Fruit fly (Drosophila melanogaster) whole organism, embryonic: ENCODE data around the gene CG43702.
A peak's percentile ranks its signal among the peaks of the same experiment; 100 is the strongest.

Experiments used
- Asciz ChIP-seq: fragments of 200-800 bp; sonication (Bioruptor generic); optimal IDR thresholded peaks from 2 replicates; lab custom pipeline; 2017; ENCODE audit warnings: missing biosample characterization, mild to moderate bottlenecking, missing genetic modification characterization, missing genetic modification reagents
- B-H2 ChIP-seq: fragments of 200-800 bp; sonication (Bioruptor generic); optimal IDR thresholded peaks from 2 replicates; lab custom pipeline; 2018; ENCODE audit warnings: missing biosample characterization, mild to moderate bottlenecking, missing genetic modification characterization
- CG10654 ChIP-seq: fragments of 200-800 bp; sonication (Bioruptor generic); optimal IDR thresholded peaks from 2 replicates; lab custom pipeline; 2016; ENCODE audit warnings: missing biosample characterization, missing genetic modification characterization
- CG11560 ChIP-seq: fragments of 200-800 bp; sonication (Bioruptor generic); IDR thresholded peaks from 3 replicates; pipeline ENCODE4 v1.3.6; 2022; ENCODE audit warnings: missing biosample characterization, missing genetic modification characterization
- CG13296 ChIP-seq: fragments of 200-800 bp; sonication (Bioruptor generic); optimal IDR thresholded peaks from 3 replicates; lab custom pipeline; 2018; ENCODE audit warnings: missing biosample characterization, mild to moderate bottlenecking, missing genetic modification characterization
- CG1602 ChIP-seq: fragments of 200-800 bp; sonication (Bioruptor generic); optimal IDR thresholded peaks from 3 replicates; lab custom pipeline; 2016; ENCODE audit warnings: missing biosample characterization, missing genetic modification characterization
- CG1647 ChIP-seq: fragments of 200-800 bp; sonication (Bioruptor generic); optimal IDR thresholded peaks from 3 replicates; lab custom pipeline; 2016; ENCODE audit warnings: missing biosample characterization, missing genetic modification characterization
- CG16779 ChIP-seq: fragments of 200-800 bp; sonication (Bioruptor generic); IDR thresholded peaks from 2 replicates; pipeline ENCODE4 v1.3.6; 2022; ENCODE audit warnings: missing biosample characterization, missing genetic modification characterization
- CG17829 ChIP-seq: fragments of 200-800 bp; optimal IDR thresholded peaks from 2 replicates; lab custom pipeline; 2019; ENCODE audit warnings: missing biosample characterization, mild to moderate bottlenecking, missing genetic modification characterization, moderate library complexity
- CG18262 ChIP-seq: fragments of 200-800 bp; optimal IDR thresholded peaks from 3 replicates; lab custom pipeline; 2019; ENCODE audit warnings: missing biosample characterization, mild to moderate bottlenecking, missing genetic modification characterization, moderate library complexity
- CG1832 ChIP-seq: fragments of 200-800 bp; sonication (Bioruptor generic); optimal IDR thresholded peaks from 2 replicates; lab custom pipeline; 2017; ENCODE audit warnings: missing biosample characterization, mild to moderate bottlenecking, missing genetic modification characterization, inconsistent platforms
- CG31365 ChIP-seq: fragments of 200-800 bp; sonication (Bioruptor generic); optimal IDR thresholded peaks from 2 replicates; lab custom pipeline; 2018; ENCODE audit warnings: missing biosample characterization, mild to moderate bottlenecking, missing genetic modification characterization
- CG31441 ChIP-seq: fragments of 200-800 bp; sonication (Bioruptor generic); IDR thresholded peaks from 2 replicates; pipeline ENCODE4 v1.3.6; 2022; ENCODE audit warnings: missing biosample characterization, missing genetic modification characterization
- CG34224 ChIP-seq: fragments of 200-800 bp; sonication (Bioruptor generic); IDR thresholded peaks from 3 replicates; pipeline ENCODE4 v1.3.6; 2022; ENCODE audit warnings: missing biosample characterization, missing genetic modification characterization; ENCODE audit not compliant: partially characterized antibody
- CG34376 ChIP-seq: fragments of 200-800 bp; sonication (Bioruptor generic); optimal IDR thresholded peaks from 2 replicates; lab custom pipeline; 2018; ENCODE audit warnings: missing biosample characterization, mild to moderate bottlenecking, missing genetic modification characterization
- CG42726 ChIP-seq: fragments of 200-800 bp; sonication (Bioruptor generic); IDR thresholded peaks from 2 replicates; pipeline ENCODE4 v1.3.6; 2022; ENCODE audit warnings: missing biosample characterization, missing genetic modification characterization; ENCODE audit not compliant: partially characterized antibody
- CG6683 ChIP-seq: fragments of 200-800 bp; sonication (Bioruptor generic); optimal IDR thresholded peaks from 2 replicates; lab custom pipeline; 2017; ENCODE audit warnings: missing biosample characterization, mild to moderate bottlenecking, missing genetic modification characterization, missing genetic modification reagents
- CG7928 ChIP-seq: fragments of 200-800 bp; sonication (Bioruptor generic); optimal IDR thresholded peaks from 2 replicates; lab custom pipeline; 2017; ENCODE audit warnings: missing biosample characterization, mild to moderate bottlenecking, missing genetic modification characterization
- CG8281 ChIP-seq: fragments of 200-800 bp; sonication (Bioruptor generic); optimal IDR thresholded peaks from 2 replicates; lab custom pipeline; 2018; ENCODE audit warnings: missing biosample characterization, mild to moderate bottlenecking, missing genetic modification characterization, moderate library complexity
- CG8765 ChIP-seq: fragments of 200-800 bp; sonication (Bioruptor generic); IDR thresholded peaks from 2 replicates; pipeline ENCODE4 v1.3.6; 2022; ENCODE audit warnings: missing biosample characterization, missing genetic modification characterization
- CHES-1-like ChIP-seq: fragments of 200-800 bp; sonication (Bioruptor generic); optimal IDR thresholded peaks from 2 replicates; lab custom pipeline; 2016; ENCODE audit warnings: missing biosample characterization, missing genetic modification characterization
- Dp ChIP-seq: fragments of 200-800 bp; sonication (Bioruptor generic); optimal IDR thresholded peaks from 2 replicates; lab custom pipeline; 2018; ENCODE audit warnings: missing biosample characterization, mild to moderate bottlenecking, missing genetic modification characterization, moderate library complexity
- E2f2 ChIP-seq: fragments of 200-800 bp; sonication (Bioruptor generic); IDR thresholded peaks from 2 replicates; pipeline ENCODE4 v1.3.6; 2022; ENCODE audit warnings: missing biosample characterization, missing genetic modification characterization
- HLH4C ChIP-seq: fragments of 200-800 bp; sonication (Bioruptor generic); IDR thresholded peaks from 3 replicates; pipeline ENCODE4 v1.3.6; 2022; ENCODE audit warnings: missing biosample characterization, missing genetic modification characterization; ENCODE audit not compliant: partially characterized antibody
- Hr51 ChIP-seq, 2 experiments: fragments of 200-800 bp; sonication (Bioruptor generic); optimal IDR thresholded peaks; 2 replicates in 1 of 2; 3 replicates in 1 of 2; lab custom pipeline; 2016 to 2018; ENCODE audit warnings: missing biosample characterization in 2 of 2, missing genetic modification characterization in 2 of 2, mild to moderate bottlenecking in 1 of 2, moderate library complexity in 1 of 2
- NC2α ChIP-seq: fragments of 200-800 bp; sonication (Bioruptor generic); optimal IDR thresholded peaks from 2 replicates; lab custom pipeline; 2016; ENCODE audit warnings: missing biosample characterization, missing genetic modification characterization
- Trl ChIP-seq, 3 experiments: fragments of >200 bp in 2 of 3; fragments of 200-800 bp in 1 of 3; sonication (Bioruptor generic) in 1 of 3; optimal IDR thresholded peaks; 2 replicates in 1 of 3; 3 replicates in 2 of 3; lab custom pipeline; 2016 to 2017; ENCODE audit warnings: missing biosample characterization in 1 of 3, missing genetic modification characterization in 1 of 3
- ab ChIP-seq: fragments of 200-800 bp; sonication (Bioruptor generic); optimal IDR thresholded peaks from 2 replicates; lab custom pipeline; 2016; ENCODE audit warnings: missing biosample characterization, missing genetic modification characterization
- ap ChIP-seq: fragments of 200-800 bp; sonication (Bioruptor generic); IDR thresholded peaks from 2 replicates; pipeline ENCODE4 v1.3.6; 2022; ENCODE audit warnings: missing biosample characterization, missing genetic modification characterization
- az2 ChIP-seq: fragments of 200-800 bp; sonication (Bioruptor generic); optimal IDR thresholded peaks from 3 replicates; lab custom pipeline; 2016; ENCODE audit warnings: missing biosample characterization, missing genetic modification characterization
- bbx ChIP-seq: fragments of 200-800 bp; sonication (Bioruptor generic); IDR thresholded peaks from 2 replicates; pipeline ENCODE4 v1.3.6; 2022; ENCODE audit warnings: missing biosample characterization, missing genetic modification characterization; ENCODE audit not compliant: partially characterized antibody
- crc ChIP-seq: fragments of 200-800 bp; sonication (Bioruptor generic); optimal IDR thresholded peaks from 2 replicates; lab custom pipeline; 2016; ENCODE audit warnings: missing biosample characterization, missing genetic modification characterization
- dmrt11E ChIP-seq: fragments of 200-800 bp; sonication (Bioruptor generic); optimal IDR thresholded peaks from 3 replicates; lab custom pipeline; 2018; ENCODE audit warnings: missing biosample characterization, mild to moderate bottlenecking, missing genetic modification characterization, moderate library complexity
- gcm ChIP-seq: fragments of 200-800 bp; sonication (Bioruptor generic); optimal IDR thresholded peaks from 2 replicates; lab custom pipeline; 2019; ENCODE audit warnings: missing biosample characterization, mild to moderate bottlenecking, missing genetic modification characterization, moderate library complexity
- grn ChIP-seq: fragments of 200-800 bp; sonication (Bioruptor generic); optimal IDR thresholded peaks from 3 replicates; lab custom pipeline; 2017; ENCODE audit warnings: missing biosample characterization, missing genetic modification characterization
- kah ChIP-seq: fragments of 200-800 bp; sonication (Bioruptor generic); optimal IDR thresholded peaks from 2 replicates; lab custom pipeline; 2018; ENCODE audit warnings: missing biosample characterization, mild to moderate bottlenecking, missing genetic modification characterization
- lilli ChIP-seq: fragments of 200-800 bp; sonication (Bioruptor generic); optimal IDR thresholded peaks from 3 replicates; lab custom pipeline; 2016; ENCODE audit warnings: missing biosample characterization, missing genetic modification characterization
- lmd ChIP-seq: fragments of 200-800 bp; sonication (Bioruptor generic); IDR thresholded peaks from 2 replicates; pipeline ENCODE4 v1.3.6; 2022; ENCODE audit warnings: missing biosample characterization, missing genetic modification characterization
- odd ChIP-seq: fragments of 200-800 bp; sonication (Bioruptor generic); optimal IDR thresholded peaks from 2 replicates; lab custom pipeline; 2017; ENCODE audit warnings: missing biosample characterization, mild to moderate bottlenecking, missing genetic modification characterization
- p53 ChIP-seq: fragments of 200-800 bp; sonication (Bioruptor generic); optimal IDR thresholded peaks from 2 replicates; lab custom pipeline; 2016; ENCODE audit warnings: missing biosample characterization, missing genetic modification characterization
- pan ChIP-seq, 4 experiments: fragments of >200 bp in 3 of 4; fragments of 200-800 bp in 1 of 4; sonication (Bioruptor generic) in 1 of 4; optimal IDR thresholded peaks in 3 of 4; IDR thresholded peaks in 1 of 4; 2 replicates each; pipeline versions ENCODE4 v1.3.6 to Lab custom; 2017 to 2022; ENCODE audit warnings: missing biosample characterization in 2 of 4, missing genetic modification characterization in 2 of 4, mixed read lengths in 1 of 4
- pnt ChIP-seq: fragments of 200-800 bp; sonication (Bioruptor generic); optimal IDR thresholded peaks from 3 replicates; lab custom pipeline; 2016; ENCODE audit warnings: missing biosample characterization, missing genetic modification characterization
- pzg ChIP-seq: fragments of 200-800 bp; sonication (Bioruptor generic); optimal IDR thresholded peaks from 3 replicates; lab custom pipeline; 2018; ENCODE audit warnings: missing biosample characterization, mild to moderate bottlenecking, missing genetic modification characterization, moderate library complexity
- ro ChIP-seq: fragments of 200-800 bp; sonication (Bioruptor generic); IDR thresholded peaks from 2 replicates; pipeline ENCODE4 v1.3.6; 2022; ENCODE audit warnings: missing biosample characterization, missing genetic modification characterization
- run ChIP-seq: fragments of 200-800 bp; sonication (Bioruptor generic); optimal IDR thresholded peaks from 3 replicates; lab custom pipeline; 2018; ENCODE audit warnings: missing biosample characterization, mild to moderate bottlenecking, missing genetic modification characterization
- sens ChIP-seq: fragments of 200-800 bp; sonication (Bioruptor generic); peaks from one replicate; lab custom pipeline; 2016; ENCODE audit warnings: missing biosample characterization, missing genetic modification characterization
- sima ChIP-seq: fragments of 200-800 bp; sonication (Bioruptor generic); optimal IDR thresholded peaks from 2 replicates; lab custom pipeline; 2016; ENCODE audit warnings: missing biosample characterization, missing genetic modification characterization
- sug ChIP-seq: fragments of 200-800 bp; optimal IDR thresholded peaks from 2 replicates; lab custom pipeline; 2019; ENCODE audit warnings: missing biosample characterization, mild to moderate bottlenecking, missing genetic modification characterization, moderate library complexity
- z ChIP-seq: fragments of 200-800 bp; sonication (Bioruptor generic); IDR thresholded peaks from 3 replicates; pipeline ENCODE4 v1.3.6; 2022; ENCODE audit warnings: missing biosample characterization, missing genetic modification characterization

The CG43702 gene

DNA sequence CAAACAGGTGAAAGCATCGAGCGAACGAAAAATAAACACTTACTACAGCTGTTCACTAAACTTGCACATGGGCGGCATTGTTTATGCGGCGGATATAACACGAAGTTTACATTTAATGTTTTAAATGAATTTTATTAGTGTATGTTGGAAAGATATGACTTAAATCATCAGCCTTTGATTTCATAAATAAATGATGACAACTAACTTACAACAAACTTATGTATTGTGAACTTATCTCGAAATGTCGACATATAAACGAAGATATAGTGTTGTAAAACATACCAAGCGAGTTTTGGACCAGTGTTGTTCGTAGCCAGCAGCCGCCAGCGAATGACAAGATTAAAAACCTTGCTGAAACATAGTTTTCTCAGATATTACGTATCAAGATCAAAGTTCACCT is 5.9 kb downstream of the CG43702 start, which contains the start of the genes CG11309 and CG7632 (continued):
- TF ChIP-seq Hr51 (GFP tag; optimal IDR thresholded peaks at IDR 0.05; lab: Kevin White, UChicago), result peak; percentile 97 to 100
- peak; percentile 98 for TF ChIP-seq sima (GFP tag; lab: Kevin White, UChicago)
- peak; percentile 100 for TF ChIP-seq B-H2 (GFP tag; lab: Kevin White, UChicago)
- peak; percentile 87 for TF ChIP-seq CG7928
- TF ChIP-seq CG31365 (tag; lab: Kevin White, UChicago), result peak; percentile 96
- TF ChIP-seq CG8281 (tag; lab: Kevin White, UChicago), result peak; percentile 95
- peak; percentile 66 for TF ChIP-seq CG11560 (tag; lab: Robert Waterston, UW)
- TF ChIP-seq az2, result peak; percentile 99
- TF ChIP-seq z (GFP tag; lab: Robert Waterston, UW), result peak; percentile 82; the same call in 2 of the 3 replicates
- TF ChIP-seq Asciz (GFP tag; lab: Kevin White, UChicago), result peak; percentile 100
- TF ChIP-seq pan (optimal IDR thresholded peaks at IDR 0.05; lab: Kevin White, UChicago), result no peak
- peak in 1 of 2 experiments; percentile 99 for TF ChIP-seq pan (GFP tag; optimal IDR thresholded peaks at IDR 0.05 in 1 of 2, IDR thresholded peaks at IDR 0.05 in 1 of 2)
- peak; percentile 85 for TF ChIP-seq grn
- peak; percentile 99 for TF ChIP-seq kah
- peak; percentile 97 for TF ChIP-seq pnt (GFP tag; lab: Kevin White, UChicago)
- TF ChIP-seq CHES-1-like (GFP tag; lab: Kevin White, UChicago), result peak; percentile 98
- TF ChIP-seq CG34224 (GFP tag; lab: Robert Waterston, UW), result no peak; the same call in 2 of the 3 replicates
- no peak for TF ChIP-seq CG42726 (GFP tag; lab: Robert Waterston, UW)
- TF ChIP-seq lilli, result peak; percentile 99
- peak; percentile 98 for TF ChIP-seq CG1602 (GFP tag; lab: Kevin White, UChicago)
- TF ChIP-seq CG31441 (GFP tag; lab: Robert Waterston, UW), result peak; percentile 100
- TF ChIP-seq CG6683 (GFP tag; lab: Kevin White, UChicago), result peak; percentile 99
- TF ChIP-seq CG18262 (tag; lab: Kevin White, UChicago), result peak; percentile 100
- TF ChIP-seq sens (GFP tag; lab: Kevin White, UChicago), result peak; percentile 100
- TF ChIP-seq CG16779, result peak; percentile 97
- peak; percentile 99 for TF ChIP-seq run (tag; lab: Kevin White, UChicago)
- peak; percentile 25; the same call in 1 of the 2 replicates for TF ChIP-seq bbx (GFP tag; lab: Robert Waterston, UW)
- TF ChIP-seq p53, result peak; percentile 95
- TF ChIP-seq E2f2, result peak; percentile 87
- no peak for TF ChIP-seq Trl (optimal IDR thresholded peaks at IDR 0.05; lab: Kevin White, UChicago)
- TF ChIP-seq Trl (GFP tag; optimal IDR thresholded peaks at IDR 0.05; lab: Kevin White, UChicago), result peak; percentile 99
- peak; percentile 96 for TF ChIP-seq lmd (GFP tag; lab: Robert Waterston, UW)
- peak; percentile 100 for TF ChIP-seq dmrt11E
- TF ChIP-seq CG1647 (GFP tag; lab: Kevin White, UChicago), result peak; percentile 98
- TF ChIP-seq ab (GFP tag; lab: Kevin White, UChicago), result peak; percentile 90
- no peak for TF ChIP-seq HLH4C (GFP tag; lab: Robert Waterston, UW)
- TF ChIP-seq Dp (GFP tag; lab: Kevin White, UChicago), result peak; percentile 59
- peak; percentile 81 for TF ChIP-seq ro (GFP tag; lab: Robert Waterston, UW)
- TF ChIP-seq CG34376 (GFP tag; lab: Kevin White, UChicago), result peak; percentile 100
- peak; percentile 98 for TF ChIP-seq crc (GFP tag; lab: Kevin White, UChicago)
- TF ChIP-seq ap, result peak; percentile 97
- TF ChIP-seq sug (tag; lab: Kevin White, UChicago), result peak; percentile 99
- peak; percentile 99 for TF ChIP-seq odd (GFP tag; lab: Kevin White, UChicago)
- TF ChIP-seq CG8765 (GFP tag; lab: Robert Waterston, UW), result peak; percentile 94
- peak; percentile 100 for TF ChIP-seq CG17829 (tag; lab: Kevin White, UChicago)
- TF ChIP-seq pzg, result peak; percentile 67
- TF ChIP-seq gcm (GFP tag; lab: Kevin White, UChicago), result peak; percentile 100
- TF ChIP-seq CG13296, result peak; percentile 100
- peak; percentile 98 for TF ChIP-seq NC2α
- TF ChIP-seq CG1832 (GFP tag; lab: Kevin White, UChicago), result no peak
- peak; percentile 98 for TF ChIP-seq CG10654
